Fruit fly (Drosophila melanogaster) whole organism, embryonic: Measurements from ENCODE around the gene Gbs-76A.
A peak's percentile ranks its signal among the peaks of the same experiment; 100 is the strongest.

ENCODE experiments used
- Atf-2 ChIP-seq: fragments of 200-800 bp; sonication (Bioruptor generic); optimal IDR thresholded peaks from 2 replicates; lab custom pipeline; 2016; ENCODE audit warnings: missing biosample characterization, missing genetic modification characterization
- C15 ChIP-seq: fragments of 200-800 bp; sonication (Bioruptor generic); IDR thresholded peaks from 3 replicates; pipeline ENCODE4 v1.3.6; 2022; ENCODE audit warnings: missing biosample characterization, missing genetic modification characterization
- CG10979 ChIP-seq: fragments of 200-800 bp; sonication (Bioruptor generic); optimal IDR thresholded peaks from 2 replicates; lab custom pipeline; 2018; ENCODE audit warnings: missing biosample characterization, mild to moderate bottlenecking, missing genetic modification characterization, moderate library complexity
- CG11504 ChIP-seq: fragments of 200-800 bp; sonication (Bioruptor generic); optimal IDR thresholded peaks from 3 replicates; lab custom pipeline; 2019; ENCODE audit warnings: missing biosample characterization, mild to moderate bottlenecking, missing genetic modification characterization, moderate library complexity
- CG13424 ChIP-seq: fragments of 200-800 bp; sonication (Bioruptor generic); optimal IDR thresholded peaks from 2 replicates; lab custom pipeline; 2019; ENCODE audit warnings: missing biosample characterization, mild to moderate bottlenecking, missing genetic modification characterization, moderate library complexity
- CG15011 ChIP-seq: fragments of 200-800 bp; sonication (Bioruptor generic); optimal IDR thresholded peaks from 3 replicates; lab custom pipeline; 2018; ENCODE audit warnings: missing biosample characterization, mild to moderate bottlenecking, missing genetic modification characterization
- CG15601 ChIP-seq: fragments of 200-800 bp; sonication (Bioruptor generic); optimal IDR thresholded peaks from 3 replicates; lab custom pipeline; 2019; ENCODE audit warnings: missing biosample characterization, mild to moderate bottlenecking, missing genetic modification characterization, moderate library complexity
- CG17568 ChIP-seq: fragments of 200-800 bp; sonication (Bioruptor generic); optimal IDR thresholded peaks from 2 replicates; lab custom pipeline; 2018; ENCODE audit warnings: missing biosample characterization, mild to moderate bottlenecking, missing genetic modification characterization, moderate library complexity
- CG17802 ChIP-seq: fragments of 200-800 bp; sonication (Bioruptor generic); optimal IDR thresholded peaks from 2 replicates; lab custom pipeline; 2018; ENCODE audit warnings: missing biosample characterization, mild to moderate bottlenecking, missing genetic modification characterization, moderate library complexity
- CG2712 ChIP-seq: fragments of 200-800 bp; optimal IDR thresholded peaks from 3 replicates; lab custom pipeline; 2019; ENCODE audit warnings: missing biosample characterization, mild to moderate bottlenecking, missing genetic modification characterization, moderate library complexity
- CG32772 ChIP-seq: fragments of 200-800 bp; sonication (Bioruptor generic); IDR thresholded peaks from 2 replicates; pipeline ENCODE4 v1.3.6; 2022; ENCODE audit warnings: missing biosample characterization, missing genetic modification characterization
- CG33557 ChIP-seq: fragments of 200-800 bp; sonication (Bioruptor generic); optimal IDR thresholded peaks from 2 replicates; lab custom pipeline; 2019; ENCODE audit warnings: missing biosample characterization, mild to moderate bottlenecking, missing genetic modification characterization, moderate library complexity
- CG3726 ChIP-seq: fragments of 200-800 bp; sonication (Bioruptor generic); IDR thresholded peaks from 3 replicates; pipeline ENCODE4, ENCODE4 v1.3.6; 2022; ENCODE audit warnings: missing biosample characterization, missing genetic modification characterization
- CG4404 ChIP-seq: fragments of 200-800 bp; sonication (Bioruptor generic); IDR thresholded peaks from 2 replicates; pipeline ENCODE4 v1.3.6; 2022; ENCODE audit warnings: missing biosample characterization, missing genetic modification characterization
- CG6765 ChIP-seq: fragments of 200-800 bp; sonication (Bioruptor generic); optimal IDR thresholded peaks from 3 replicates; lab custom pipeline; 2017; ENCODE audit warnings: missing biosample characterization, mild to moderate bottlenecking, missing genetic modification characterization
- CG7786 ChIP-seq: fragments of 200-800 bp; sonication (Bioruptor generic); optimal IDR thresholded peaks from 2 replicates; lab custom pipeline; 2016; ENCODE audit warnings: missing biosample characterization, missing genetic modification characterization
- Camta ChIP-seq: fragments of 200-800 bp; sonication (Bioruptor generic); optimal IDR thresholded peaks from 2 replicates; lab custom pipeline; 2016; ENCODE audit warnings: missing biosample characterization, missing genetic modification characterization
- Hr78 ChIP-seq, 2 experiments: fragments of 200-800 bp in 1 of 2; fragments of >200 bp in 1 of 2; sonication (Bioruptor generic) in 1 of 2; optimal IDR thresholded peaks; 2 replicates each; lab custom pipeline; 2017 to 2019; ENCODE audit warnings: missing biosample characterization in 2 of 2, missing genetic modification characterization in 2 of 2, mild to moderate bottlenecking in 1 of 2, moderate library complexity in 1 of 2
- MTF-1 ChIP-seq: fragments of 200-800 bp; sonication (Bioruptor generic); optimal IDR thresholded peaks from 2 replicates; lab custom pipeline; 2018; ENCODE audit warnings: missing biosample characterization, mild to moderate bottlenecking, missing genetic modification characterization, borderline replicate concordance
- Scr ChIP-seq: fragments of 200-800 bp; sonication (Bioruptor generic); IDR thresholded peaks from 2 replicates; pipeline ENCODE4 v1.3.6; 2022; ENCODE audit warnings: missing biosample characterization, missing genetic modification characterization; ENCODE audit not compliant: partially characterized antibody
- Sox100B ChIP-seq: fragments of 200-800 bp; sonication (Bioruptor generic); optimal IDR thresholded peaks from 3 replicates; lab custom pipeline; 2018; ENCODE audit warnings: missing biosample characterization, mild to moderate bottlenecking, missing genetic modification characterization
- Ssrp ChIP-seq: fragments of 200-800 bp; sonication (Bioruptor generic); optimal IDR thresholded peaks from 2 replicates; lab custom pipeline; 2018; ENCODE audit warnings: missing biosample characterization, mild to moderate bottlenecking, missing genetic modification characterization, moderate library complexity
- ac ChIP-seq: fragments of 200-800 bp; sonication (Bioruptor generic); optimal IDR thresholded peaks from 3 replicates; lab custom pipeline; 2017; ENCODE audit warnings: missing biosample characterization, mild to moderate bottlenecking, missing genetic modification characterization
- al ChIP-seq: fragments of 200-800 bp; sonication (Bioruptor generic); IDR thresholded peaks from 2 replicates; pipeline ENCODE4 v1.3.6; 2022; ENCODE audit warnings: missing biosample characterization, missing genetic modification characterization
- aop ChIP-seq: fragments of 200-800 bp; sonication (Bioruptor generic); IDR thresholded peaks from 2 replicates; pipeline ENCODE4 v1.3.6; 2022; ENCODE audit warnings: missing biosample characterization, missing genetic modification characterization
- ara ChIP-seq: fragments of 200-800 bp; sonication (Bioruptor generic); IDR thresholded peaks from 2 replicates; pipeline ENCODE4 v1.3.6; 2022; ENCODE audit warnings: missing biosample characterization, missing genetic modification characterization
- bcd ChIP-seq: fragments of 200-800 bp; sonication (Bioruptor generic); optimal IDR thresholded peaks from 2 replicates; lab custom pipeline; 2017; ENCODE audit warnings: missing biosample characterization, mild to moderate bottlenecking, missing genetic modification characterization
- chm ChIP-seq: fragments of 200-800 bp; sonication (Bioruptor generic); IDR thresholded peaks from 2 replicates; pipeline ENCODE4 v1.3.6; 2022; ENCODE audit warnings: missing biosample characterization, missing genetic modification characterization
- cwo ChIP-seq: fragments of 200-800 bp; sonication (Bioruptor generic); optimal IDR thresholded peaks from 3 replicates; lab custom pipeline; 2017; ENCODE audit warnings: missing biosample characterization, missing genetic modification characterization, mild to moderate bottlenecking, moderate library complexity, missing genetic modification reagents
- dmrt99B ChIP-seq: fragments of 200-800 bp; sonication (Bioruptor generic); optimal IDR thresholded peaks from 2 replicates; lab custom pipeline; 2018; ENCODE audit warnings: missing biosample characterization, mild to moderate bottlenecking, missing genetic modification characterization, moderate library complexity
- gem ChIP-seq: fragments of 200-800 bp; sonication (Bioruptor generic); optimal IDR thresholded peaks from 2 replicates; lab custom pipeline; 2019; ENCODE audit warnings: missing biosample characterization, mild to moderate bottlenecking, missing genetic modification characterization, moderate library complexity
- gsb-n ChIP-seq: fragments of 200-800 bp; sonication (Bioruptor generic); optimal IDR thresholded peaks from 3 replicates; lab custom pipeline; 2018; ENCODE audit warnings: missing biosample characterization, mild to moderate bottlenecking, missing genetic modification characterization
- hth ChIP-seq: fragments of >200 bp; optimal IDR thresholded peaks from 2 replicates; lab custom pipeline; 2017; ENCODE audit warnings: inconsistent platforms
- klu ChIP-seq: fragments of 200-800 bp; sonication (Bioruptor generic); IDR thresholded peaks from 2 replicates; pipeline ENCODE4 v1.3.6; 2022; ENCODE audit warnings: missing biosample characterization, missing genetic modification characterization
- lola ChIP-seq, 3 experiments: fragments of >200 bp in 2 of 3; fragments of 200-800 bp in 1 of 3; sonication (Bioruptor generic) in 1 of 3; optimal IDR thresholded peaks; 2 replicates each; lab custom pipeline; 2017 to 2019; ENCODE audit warnings: missing biosample characterization in 3 of 3, missing genetic modification characterization in 3 of 3, mild to moderate bottlenecking in 1 of 3, moderate library complexity in 1 of 3
- lov ChIP-seq, 2 experiments: fragments of 200-800 bp in 1 of 2; fragments of >200 bp in 1 of 2; sonication (Bioruptor generic) in 1 of 2; IDR thresholded peaks in 1 of 2; optimal IDR thresholded peaks in 1 of 2; 2 replicates in 1 of 2; 3 replicates in 1 of 2; pipeline versions ENCODE4 v1.3.6 to Lab custom; 2017 to 2022; ENCODE audit warnings: missing biosample characterization in 1 of 2, missing genetic modification characterization in 1 of 2
- mam ChIP-seq: fragments of 200-800 bp; sonication (Bioruptor generic); optimal IDR thresholded peaks from 3 replicates; lab custom pipeline; 2016; ENCODE audit warnings: missing biosample characterization, missing genetic modification characterization
- nmo ChIP-seq: fragments of 200-800 bp; sonication (Bioruptor generic); optimal IDR thresholded peaks from 2 replicates; lab custom pipeline; 2018; ENCODE audit warnings: missing biosample characterization, mild to moderate bottlenecking, missing genetic modification characterization, moderate library complexity
- otp ChIP-seq: fragments of 200-800 bp; sonication (Bioruptor generic); IDR thresholded peaks from 3 replicates; pipeline ENCODE4, ENCODE4 v1.3.6; 2022; ENCODE audit warnings: missing biosample characterization, missing genetic modification characterization
- pan ChIP-seq, 4 experiments: fragments of >200 bp in 3 of 4; fragments of 200-800 bp in 1 of 4; sonication (Bioruptor generic) in 1 of 4; optimal IDR thresholded peaks in 3 of 4; IDR thresholded peaks in 1 of 4; 2 replicates each; pipeline versions ENCODE4 v1.3.6 to Lab custom; 2017 to 2022; ENCODE audit warnings: missing biosample characterization in 2 of 4, missing genetic modification characterization in 2 of 4, mixed read lengths in 1 of 4
- pho ChIP-seq: fragments of 200-800 bp; sonication (Bioruptor generic); optimal IDR thresholded peaks from 2 replicates; lab custom pipeline; 2016; ENCODE audit warnings: missing biosample characterization, missing genetic modification characterization
- ranshi ChIP-seq: fragments of 200-800 bp; sonication (Bioruptor generic); IDR thresholded peaks from 2 replicates; pipeline ENCODE4 v1.3.6; 2022; ENCODE audit warnings: missing biosample characterization, missing genetic modification characterization
- row ChIP-seq: fragments of 200-800 bp; sonication (Bioruptor generic); IDR thresholded peaks from 3 replicates; pipeline ENCODE4 v1.3.6; 2022; ENCODE audit warnings: missing biosample characterization, missing genetic modification characterization
- salm ChIP-seq: fragments of 200-800 bp; sonication (Bioruptor generic); optimal IDR thresholded peaks from 2 replicates; lab custom pipeline; 2018; ENCODE audit warnings: missing biosample characterization, mild to moderate bottlenecking, missing genetic modification characterization
- sc ChIP-seq, 3 experiments: fragments of >200 bp in 2 of 3; fragments of 200-800 bp in 1 of 3; sonication (Bioruptor generic) in 1 of 3; optimal IDR thresholded peaks; 2 replicates in 2 of 3; 3 replicates in 1 of 3; lab custom pipeline; 2017; ENCODE audit warnings: mild to moderate bottlenecking in 1 of 3, missing biosample characterization in 1 of 3, missing genetic modification characterization in 1 of 3, missing genetic modification reagents in 1 of 3
- trh ChIP-seq: fragments of 200-800 bp; sonication (Bioruptor generic); optimal IDR thresholded peaks from 2 replicates; lab custom pipeline; 2016; ENCODE audit warnings: missing biosample characterization, missing genetic modification characterization
- wek ChIP-seq: fragments of 200-800 bp; sonication (Bioruptor generic); optimal IDR thresholded peaks from 3 replicates; lab custom pipeline; 2018; ENCODE audit warnings: missing biosample characterization, mild to moderate bottlenecking, missing genetic modification characterization, moderate library complexity
- zen ChIP-seq: fragments of 200-800 bp; sonication (Bioruptor generic); optimal IDR thresholded peaks from 3 replicates; lab custom pipeline; 2018; ENCODE audit warnings: missing biosample characterization, mild to moderate bottlenecking, missing genetic modification characterization, moderate library complexity

Gbs-76A gene

DNA sequence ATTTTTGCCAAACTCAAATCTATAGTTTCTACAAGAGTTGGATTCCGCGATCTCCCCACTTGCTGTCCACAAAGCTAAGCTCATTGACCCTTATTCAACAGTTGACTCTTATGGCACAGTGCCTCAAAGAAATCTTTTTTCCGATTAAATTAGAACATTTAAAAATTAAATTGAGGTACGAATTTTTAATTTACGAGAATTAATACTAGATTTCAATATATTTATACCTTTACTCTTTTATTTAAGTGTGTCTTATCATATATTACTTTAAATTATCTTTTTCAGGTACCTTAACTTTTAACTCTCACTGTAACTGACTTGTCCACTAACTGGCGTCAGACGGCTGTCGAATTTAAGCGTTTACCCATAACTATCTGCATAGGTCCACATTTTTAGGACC is 45.7 kb upstream of the Gbs-76A start (continued):
- TF ChIP-seq cwo (no peak), CG7786 (GFP tag; lab: Kevin White, UChicago) (no peak), CG17802 (tag; lab: Kevin White, UChicago) (no peak), CG32772 (GFP tag; lab: Robert Waterston, UW) (peak; percentile 54; the same call in 1 of the 2 replicates), bcd (GFP tag; lab: Kevin White, UChicago) (peak; percentile 10), CG11504 (tag; lab: Kevin White, UChicago) (peak; percentile 77), CG3726 (no peak), Hr78 (GFP tag; optimal IDR thresholded peaks at IDR 0.05; lab: Kevin White, UChicago) (no peak), zen (tag; lab: Kevin White, UChicago) (no peak), hth (lab: Kevin White, UChicago) (no peak), salm (tag; lab: Kevin White, UChicago) (no peak), CG13424 (tag; lab: Kevin White, UChicago) (peak; percentile 52), pho (GFP tag; lab: Kevin White, UChicago) (no peak), row (GFP tag; lab: Robert Waterston, UW) (peak; percentile 67), gem (tag; lab: Kevin White, UChicago) (peak; percentile 78), Atf-2 (GFP tag; lab: Kevin White, UChicago) (no peak), Camta (GFP tag; lab: Kevin White, UChicago) (no peak), CG4404 (no peak), CG6765 (GFP tag; lab: Kevin White, UChicago) (no peak), ara (GFP tag; lab: Robert Waterston, UW) (no peak), mam (GFP tag; lab: Kevin White, UChicago) (peak; percentile 34), chm (GFP tag; lab: Robert Waterston, UW) (no peak), CG17568 (GFP tag; lab: Kevin White, UChicago) (no peak), trh (GFP tag; lab: Kevin White, UChicago) (no peak), klu (GFP tag; lab: Robert Waterston, UW) (no peak; the same call in 1 of the 2 replicates), ranshi (GFP tag; lab: Robert Waterston, UW) (peak; percentile 48; the same call in 1 of the 2 replicates), al (no peak), Sox100B (GFP tag; lab: Kevin White, UChicago) (peak; percentile 30), sc (optimal IDR thresholded peaks at IDR 0.05; lab: Kevin White, UChicago) (no peak), sc (GFP tag; optimal IDR thresholded peaks at IDR 0.05; lab: Kevin White, UChicago) (no peak), CG2712 (tag; lab: Kevin White, UChicago) (peak; percentile 80), CG15601 (tag; lab: Kevin White, UChicago) (peak; percentile 16), CG10979 (tag; lab: Kevin White, UChicago) (peak; percentile 60), aop (GFP tag; lab: Robert Waterston, UW) (no peak), otp (GFP tag; lab: Robert Waterston, UW) (no peak), CG33557 (GFP tag; lab: Kevin White, UChicago) (no peak), MTF-1 (GFP tag; lab: Kevin White, UChicago) (no peak), Scr (no peak), nmo (GFP tag; lab: Kevin White, UChicago) (peak; percentile 61), dmrt99B (tag; lab: Kevin White, UChicago) (peak; percentile 75), lov (optimal IDR thresholded peaks at IDR 0.05; lab: Kevin White, UChicago) (no peak), lov (GFP tag; IDR thresholded peaks at IDR 0.05; lab: Robert Waterston, UW) (0 out of 3 replicates have a peak, but pooled peaks have one; percentile 15), CG15011 (no peak), C15 (no peak), pan (optimal IDR thresholded peaks at IDR 0.05; lab: Kevin White, UChicago) (no peak), pan (GFP tag; optimal IDR thresholded peaks at IDR 0.05 in 1 of 2, IDR thresholded peaks at IDR 0.05 in 1 of 2) (peak in 1 of 2 experiments; percentile 63), lola (GFP tag; optimal IDR thresholded peaks at IDR 0.05; lab: Kevin White, UChicago) (peak in 1 of 3 experiments; percentile 47), ac (no peak), gsb-n (tag; lab: Kevin White, UChicago) (peak; percentile 55), wek (GFP tag; lab: Kevin White, UChicago) (no peak), Ssrp (tag; lab: Kevin White, UChicago) (peak; percentile 53)
